Worm (Caenorhabditis elegans) whole organism, L2 larva: Measurements from ENCODE around the gene popl-7.

Source experiments
- Y55F3AM.14 ChIP-seq: fragments of 200-800 bp; sonication (Bioruptor generic); optimal IDR thresholded peaks from 2 replicates; lab custom pipeline; 2018; ENCODE audit warnings: mild to moderate bottlenecking, missing genetic modification characterization, missing compliant biosample characterization
- aly-2 ChIP-seq: fragments of 150-350 bp; optimal IDR thresholded peaks from 2 replicates; lab custom pipeline; 2014; ENCODE audit warnings: missing biosample characterization, missing genetic modification characterization
- ama-1 ChIP-seq: fragments of 150-350 bp; optimal IDR thresholded peaks from 2 replicates; lab custom pipeline; 2018; ENCODE audit warnings: inconsistent platforms
- ceh-82 ChIP-seq: fragments of 150-350 bp; optimal IDR thresholded peaks from 2 replicates; lab custom pipeline; 2014; ENCODE audit warnings: missing biosample characterization, missing genetic modification characterization
- egl-27 ChIP-seq: sonication (generic microtip); optimal IDR thresholded peaks from 3 replicates; lab custom pipeline; 2017; ENCODE audit warnings: missing biosample characterization, missing genetic modification reagents, missing genetic modification characterization
- fos-1 ChIP-seq: fragments of 150-350 bp; optimal IDR thresholded peaks from 2 replicates; lab custom pipeline; 2014; ENCODE audit warnings: missing biosample characterization, missing genetic modification characterization
- lin-11 ChIP-seq: fragments of 150-350 bp; sonication (generic microtip); optimal IDR thresholded peaks from 2 replicates; lab custom pipeline; 2014; ENCODE audit warnings: missing biosample characterization, missing genetic modification characterization, inconsistent platforms, mixed read lengths
- lin-13 ChIP-seq: fragments of 150-350 bp; optimal IDR thresholded peaks from 2 replicates; lab custom pipeline; 2014; ENCODE audit warnings: missing biosample characterization, missing genetic modification reagents, missing genetic modification characterization
- lin-39 ChIP-seq: fragments of 150-350 bp; optimal IDR thresholded peaks from 2 replicates; lab custom pipeline; 2014; ENCODE audit warnings: missing biosample characterization, missing genetic modification reagents, missing genetic modification characterization
- nhr-77 ChIP-seq: fragments of 150-350 bp; optimal IDR thresholded peaks from 2 replicates; lab custom pipeline; 2014; ENCODE audit warnings: missing biosample characterization, missing genetic modification characterization
- snpc-4 ChIP-seq: fragments of 150-350 bp; optimal IDR thresholded peaks from 2 replicates; lab custom pipeline; 2014; ENCODE audit warnings: missing biosample characterization, missing genetic modification characterization
- unc-62 ChIP-seq: fragments of 150-350 bp; optimal IDR thresholded peaks from 2 replicates; lab custom pipeline; 2014; ENCODE audit warnings: missing biosample characterization, missing genetic modification reagents, missing genetic modification characterization

DNA sequence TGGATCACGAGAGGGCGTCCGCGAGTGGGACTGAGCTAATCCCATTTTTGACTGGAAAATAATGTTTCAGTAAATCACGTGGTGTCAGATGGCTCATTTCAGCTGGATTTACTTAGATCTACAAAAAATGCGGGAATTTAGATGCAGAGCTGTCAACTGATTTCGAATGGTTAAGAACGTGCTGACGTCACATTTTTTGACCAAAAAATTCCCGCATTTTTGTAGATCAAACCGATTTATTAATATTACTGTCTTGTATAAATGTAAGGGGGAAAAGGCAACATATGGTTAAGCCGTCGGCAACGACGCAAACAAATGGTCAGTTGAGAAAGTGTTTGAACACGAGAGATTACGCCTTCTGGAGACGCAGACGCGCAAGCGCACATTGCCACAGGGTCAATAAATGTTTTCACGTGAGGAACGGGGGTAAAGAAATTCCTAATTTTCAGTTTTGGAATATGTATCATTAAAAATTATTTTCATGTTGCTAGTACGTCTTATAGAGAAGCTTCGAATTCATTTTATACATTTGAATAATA lies 42.4 kb downstream of the popl-7 start, which contains the start of gene gcl-1:
- TF ChIP-seq unc-62 (GFP tag; lab: Kevin White, UChicago) (no peak), ama-1 (lab: Kevin White, UChicago) (no peak), fos-1 (tag; lab: Kevin White, UChicago) (no peak), lin-13 (GFP tag; lab: Kevin White, UChicago) (no peak), aly-2 (tag; lab: Kevin White, UChicago) (no peak), nhr-77 (tag; lab: Kevin White, UChicago) (no peak), lin-11 (tag; lab: Kevin White, UChicago) (no peak), snpc-4 (tag; lab: Kevin White, UChicago) (no peak), lin-39 (tag; lab: Kevin White, UChicago) (no peak), Y55F3AM.14 (GFP tag; lab: Kevin White, UChicago) (no peak), ceh-82 (no peak), egl-27 (tag; lab: Kevin White, UChicago) (no peak)
